Worm (Caenorhabditis elegans) whole organism, L2 larva: Measurements from ENCODE around the gene R09H10.1.

Source experiments
- C34F6.9 ChIP-seq: fragments of 150-350 bp; optimal IDR thresholded peaks from 2 replicates; lab custom pipeline; 2014; ENCODE audit warnings: missing biosample characterization, missing genetic modification characterization
- F13H6.1 ChIP-seq: sonication (generic microtip); optimal IDR thresholded peaks from 2 replicates; lab custom pipeline; 2016; ENCODE audit warnings: missing genetic modification characterization, missing compliant biosample characterization
- R02D3.7 ChIP-seq: fragments of 150-350 bp; optimal IDR thresholded peaks from 2 replicates; lab custom pipeline; 2014; ENCODE audit warnings: missing biosample characterization, missing genetic modification characterization
- Y55F3AM.14 ChIP-seq: fragments of 200-800 bp; sonication (Bioruptor generic); optimal IDR thresholded peaks from 2 replicates; lab custom pipeline; 2018; ENCODE audit warnings: mild to moderate bottlenecking, missing genetic modification characterization, missing compliant biosample characterization
- ZK546.5 ChIP-seq: sonication (generic microtip); optimal IDR thresholded peaks from 2 replicates; lab custom pipeline; 2017; ENCODE audit warnings: missing biosample characterization, missing genetic modification characterization
- alr-1 ChIP-seq: fragments of 150-350 bp; optimal IDR thresholded peaks from 2 replicates; lab custom pipeline; 2014; ENCODE audit warnings: missing biosample characterization, missing genetic modification characterization
- ama-1 ChIP-seq: fragments of 150-350 bp; optimal IDR thresholded peaks from 2 replicates; lab custom pipeline; 2018; ENCODE audit warnings: inconsistent platforms
- ceh-82 ChIP-seq: fragments of 150-350 bp; optimal IDR thresholded peaks from 2 replicates; lab custom pipeline; 2014; ENCODE audit warnings: missing biosample characterization, missing genetic modification characterization
- dmd-4 ChIP-seq: sonication (generic microtip); optimal IDR thresholded peaks from 2 replicates; lab custom pipeline; 2017; ENCODE audit warnings: missing biosample characterization, missing genetic modification characterization
- egl-27 ChIP-seq: sonication (generic microtip); optimal IDR thresholded peaks from 3 replicates; lab custom pipeline; 2017; ENCODE audit warnings: missing biosample characterization, missing genetic modification reagents, missing genetic modification characterization
- elt-1 ChIP-seq: fragments of 150-350 bp; optimal IDR thresholded peaks from 2 replicates; lab custom pipeline; 2014; ENCODE audit warnings: missing biosample characterization, missing genetic modification characterization
- elt-3 ChIP-seq: sonication (generic microtip); optimal IDR thresholded peaks from 2 replicates; lab custom pipeline; 2017; ENCODE audit warnings: missing biosample characterization, missing genetic modification characterization
- fos-1 ChIP-seq: fragments of 150-350 bp; optimal IDR thresholded peaks from 2 replicates; lab custom pipeline; 2014; ENCODE audit warnings: missing biosample characterization, missing genetic modification characterization
- gmeb-1 ChIP-seq: fragments of 150-350 bp; optimal IDR thresholded peaks from 2 replicates; lab custom pipeline; 2014; ENCODE audit warnings: missing biosample characterization, missing genetic modification characterization
- lin-13 ChIP-seq: fragments of 150-350 bp; optimal IDR thresholded peaks from 2 replicates; lab custom pipeline; 2014; ENCODE audit warnings: missing biosample characterization, missing genetic modification reagents, missing genetic modification characterization
- lin-39 ChIP-seq: fragments of 150-350 bp; optimal IDR thresholded peaks from 2 replicates; lab custom pipeline; 2014; ENCODE audit warnings: missing biosample characterization, missing genetic modification reagents, missing genetic modification characterization
- lsy-2 ChIP-seq, 2 experiments: fragments of 150-350 bp in 1 of 2; sonication (generic microtip) in 1 of 2; optimal IDR thresholded peaks; 2 replicates each; lab custom pipeline; 2014 to 2017; ENCODE audit warnings: missing biosample characterization in 2 of 2, missing genetic modification characterization in 2 of 2
- mab-5 ChIP-seq: fragments of 150-350 bp; optimal IDR thresholded peaks from 2 replicates; lab custom pipeline; 2014; ENCODE audit warnings: missing biosample characterization, missing genetic modification characterization
- mbf-1 ChIP-seq: sonication (generic microtip); optimal IDR thresholded peaks from 2 replicates; lab custom pipeline; 2017; ENCODE audit warnings: missing biosample characterization, missing genetic modification characterization
- mdl-1 ChIP-seq, 2 experiments: fragments of 150-350 bp in 1 of 2; sonication (generic microtip) in 1 of 2; optimal IDR thresholded peaks; 2 replicates each; lab custom pipeline; 2017; ENCODE audit warnings: missing biosample characterization in 2 of 2, missing genetic modification characterization in 2 of 2
- nhr-10 ChIP-seq: sonication (generic microtip); optimal IDR thresholded peaks from 2 replicates; lab custom pipeline; 2017; ENCODE audit warnings: missing biosample characterization, missing genetic modification characterization
- nhr-11 ChIP-seq: fragments of 150-350 bp; optimal IDR thresholded peaks from 2 replicates; lab custom pipeline; 2014; ENCODE audit warnings: missing biosample characterization, missing genetic modification characterization
- nhr-12 ChIP-seq: fragments of 150-350 bp; optimal IDR thresholded peaks from 2 replicates; lab custom pipeline; 2014; ENCODE audit warnings: missing biosample characterization, missing genetic modification characterization
- nhr-21 ChIP-seq: fragments of 150-350 bp; optimal IDR thresholded peaks from 2 replicates; lab custom pipeline; 2014; ENCODE audit warnings: missing biosample characterization, missing genetic modification characterization
- nhr-23 ChIP-seq: fragments of 150-350 bp; optimal IDR thresholded peaks from 2 replicates; lab custom pipeline; 2014; ENCODE audit warnings: missing biosample characterization, missing genetic modification reagents, missing genetic modification characterization
- nhr-237 ChIP-seq: fragments of 150-350 bp; optimal IDR thresholded peaks from 2 replicates; lab custom pipeline; 2014; ENCODE audit warnings: missing biosample characterization, missing genetic modification characterization
- nhr-25 ChIP-seq: fragments of 150-350 bp; sonication (generic microtip); optimal IDR thresholded peaks from 3 replicates; lab custom pipeline; 2014; ENCODE audit warnings: missing biosample characterization, missing genetic modification characterization
- nhr-77 ChIP-seq: fragments of 150-350 bp; optimal IDR thresholded peaks from 2 replicates; lab custom pipeline; 2014; ENCODE audit warnings: missing biosample characterization, missing genetic modification characterization
- peb-1 ChIP-seq: fragments of 150-350 bp; optimal IDR thresholded peaks from 2 replicates; lab custom pipeline; 2014; ENCODE audit warnings: missing biosample characterization, missing genetic modification characterization
- sem-4 ChIP-seq: fragments of 150-350 bp; optimal IDR thresholded peaks from 2 replicates; lab custom pipeline; 2014; ENCODE audit warnings: missing biosample characterization, missing genetic modification reagents, missing genetic modification characterization
- skn-1 ChIP-seq: sonication (generic microtip); optimal IDR thresholded peaks from 2 replicates; lab custom pipeline; 2017; ENCODE audit warnings: missing biosample characterization, missing genetic modification characterization
- sma-3 ChIP-seq: sonication (generic microtip); optimal IDR thresholded peaks from 2 replicates; lab custom pipeline; 2016; ENCODE audit warnings: missing genetic modification reagents, missing genetic modification characterization, missing compliant biosample characterization
- snpc-4 ChIP-seq: fragments of 150-350 bp; optimal IDR thresholded peaks from 2 replicates; lab custom pipeline; 2014; ENCODE audit warnings: missing biosample characterization, missing genetic modification characterization
- unc-39 ChIP-seq: fragments of 150-350 bp; optimal IDR thresholded peaks from 2 replicates; lab custom pipeline; 2014; ENCODE audit warnings: missing biosample characterization, missing genetic modification characterization
- unc-55 ChIP-seq: fragments of 150-350 bp; sonication (generic microtip); optimal IDR thresholded peaks from 3 replicates; lab custom pipeline; 2014; ENCODE audit warnings: missing biosample characterization, missing genetic modification reagents, missing genetic modification characterization
- unc-62 ChIP-seq: fragments of 150-350 bp; optimal IDR thresholded peaks from 2 replicates; lab custom pipeline; 2014; ENCODE audit warnings: missing biosample characterization, missing genetic modification reagents, missing genetic modification characterization
- zag-1 ChIP-seq: fragments of 150-350 bp; optimal IDR thresholded peaks from 2 replicates; lab custom pipeline; 2014; ENCODE audit warnings: missing biosample characterization, missing genetic modification characterization
- ztf-1 ChIP-seq: fragments of 200-800 bp; sonication (Bioruptor generic); conservative IDR thresholded peaks from 2 replicates; pipeline ENCODE4 v1.3.6; 2022; ENCODE audit warnings: missing genetic modification characterization, missing compliant biosample characterization
- ztf-11 ChIP-seq: sonication (generic microtip); optimal IDR thresholded peaks from 2 replicates; lab custom pipeline; 2017; ENCODE audit warnings: missing biosample characterization, missing genetic modification characterization
- ztf-4 ChIP-seq: fragments of 150-350 bp; optimal IDR thresholded peaks from 2 replicates; lab custom pipeline; 2014; ENCODE audit warnings: missing biosample characterization, missing genetic modification characterization

R09H10.1 gene

ce11 chrIV:10584237-10584636 is 15.8 kb upstream of the R09H10.1 start, which contains the start of gene oac-8:
Gene oac-8, plus strand, starts transcription at chrIV:10584537.
- TF ChIP-seq ZK546.5 (no peak), mbf-1 (tag; lab: Kevin White, UChicago) (no peak), sem-4 (tag; lab: Kevin White, UChicago) (no peak), unc-62 (GFP tag; lab: Kevin White, UChicago) (no peak), ztf-4 (tag; lab: Kevin White, UChicago) (no peak), nhr-23 (tag; lab: Kevin White, UChicago) (no peak), ztf-11 (no peak), egl-27 (no peak), unc-39 (tag; lab: Kevin White, UChicago) (no peak), zag-1 (no peak), elt-1 (no peak), C34F6.9 (tag; lab: Kevin White, UChicago) (no peak)

DNA sequence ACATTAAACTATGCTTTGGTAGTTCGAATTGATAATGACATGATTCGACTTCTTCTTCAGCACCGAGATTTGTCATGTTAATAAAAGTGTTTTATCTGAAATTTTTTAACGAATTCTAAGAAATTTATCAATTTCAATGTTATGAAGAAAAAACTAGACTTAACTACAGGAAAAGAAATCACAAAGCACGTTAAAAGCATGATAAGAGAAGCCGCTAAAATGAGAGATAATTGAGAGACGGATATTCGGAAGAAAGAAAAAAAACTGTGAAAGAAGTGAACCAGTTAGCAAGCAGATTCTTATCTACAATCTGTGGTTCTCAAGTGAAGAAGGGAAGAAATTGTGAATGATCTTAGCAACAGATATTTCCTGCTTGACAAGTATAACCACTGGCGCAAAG is 11.0 kb upstream of the R09H10.1 start, which contains the start of gene C43F9.4:
TSS of gene C43F9.4 (minus strand) at position 101 of the 400 bp plus-strand sequence.
- no peak for TF ChIP-seq ztf-4 (tag; lab: Kevin White, UChicago)
- TF ChIP-seq fos-1, result no peak
- no peak for TF ChIP-seq sma-3 (GFP tag; lab: Kevin White, UChicago)
- TF ChIP-seq nhr-10 (tag; lab: Kevin White, UChicago), result no peak
- no peak for TF ChIP-seq alr-1 (tag; lab: Kevin White, UChicago)
- TF ChIP-seq nhr-12 (tag; lab: Kevin White, UChicago), result no peak
- no peak for TF ChIP-seq nhr-11 (tag; lab: Kevin White, UChicago)
- no peak for TF ChIP-seq mbf-1 (tag; lab: Kevin White, UChicago)
- no peak for TF ChIP-seq elt-3
- TF ChIP-seq F13H6.1 (tag; lab: Kevin White, UChicago), result no peak
- TF ChIP-seq mdl-1 (tag; optimal IDR thresholded peaks at IDR 0.05; lab: Kevin White, UChicago), result no peak
- TF ChIP-seq nhr-21 (tag; lab: Kevin White, UChicago), result no peak
- no peak for TF ChIP-seq unc-55 (GFP tag; lab: Kevin White, UChicago)
- no peak for TF ChIP-seq nhr-237 (tag; lab: Kevin White, UChicago)
- no peak for TF ChIP-seq R02D3.7 (tag; lab: Kevin White, UChicago)
- no peak for TF ChIP-seq gmeb-1 (tag; lab: Kevin White, UChicago)

DNA sequence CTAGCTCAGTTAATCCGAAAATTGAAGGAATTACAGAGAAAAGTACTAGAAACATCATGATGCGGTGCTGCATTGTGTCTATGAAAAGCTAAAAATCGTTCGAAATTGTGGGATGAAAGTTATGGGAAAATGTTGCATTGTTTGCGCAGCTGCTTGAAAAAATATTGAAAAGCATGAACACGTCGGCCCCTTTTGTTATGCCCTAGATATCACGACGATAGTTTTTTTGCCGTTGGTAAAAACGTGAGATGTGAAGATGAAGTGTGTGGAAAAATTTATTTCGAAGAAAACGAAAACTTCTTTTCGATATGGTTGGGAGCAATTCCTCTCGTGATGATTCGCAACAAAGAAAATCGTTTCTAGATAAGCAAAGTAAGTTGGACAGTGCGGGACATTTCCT is 9.4 kb upstream of the R09H10.1 start, which contains the start of the genes C43F9.5 and nkb-2:
TSS of gene C43F9.5 (minus strand) at position 101 of the 400 bp plus-strand sequence.
TSS of gene nkb-2 (plus strand) at position 277 of the 400 bp plus-strand sequence.
- TF ChIP-seq nhr-11 (tag; lab: Kevin White, UChicago), result no peak
- no peak for TF ChIP-seq lsy-2 (tag; optimal IDR thresholded peaks at IDR 0.05; lab: Kevin White, UChicago)
- TF ChIP-seq ama-1 (lab: Kevin White, UChicago), result no peak
- no peak for TF ChIP-seq ztf-4 (tag; lab: Kevin White, UChicago)
- no peak for TF ChIP-seq mbf-1 (tag; lab: Kevin White, UChicago)
- TF ChIP-seq, all 48 proteins: peak for 0

- TF ChIP-seq ama-1 (lab: Kevin White, UChicago) (no peak), ztf-11 (no peak), peb-1 (tag; lab: Kevin White, UChicago) (no peak), mab-5 (tag; lab: Kevin White, UChicago) (no peak), unc-62 (GFP tag; lab: Kevin White, UChicago) (no peak), ceh-82 (tag; lab: Kevin White, UChicago) (no peak), nhr-10 (tag; lab: Kevin White, UChicago) (no peak), alr-1 (tag; lab: Kevin White, UChicago) (no peak), ztf-4 (tag; lab: Kevin White, UChicago) (no peak), nhr-237 (tag; lab: Kevin White, UChicago) (no peak), Y55F3AM.14 (GFP tag; lab: Kevin White, UChicago) (no peak), unc-39 (tag; lab: Kevin White, UChicago) (no peak), lin-39 (no peak), nhr-25 (tag; lab: Kevin White, UChicago) (no peak)
These were observed 6.5 kb upstream of the R09H10.1 start, which contains the start of gene C43F9.7 for ce11 chrIV:10593570-10593969. Gene C43F9.7, minus strand, starts transcription at chrIV:10593670.

DNA sequence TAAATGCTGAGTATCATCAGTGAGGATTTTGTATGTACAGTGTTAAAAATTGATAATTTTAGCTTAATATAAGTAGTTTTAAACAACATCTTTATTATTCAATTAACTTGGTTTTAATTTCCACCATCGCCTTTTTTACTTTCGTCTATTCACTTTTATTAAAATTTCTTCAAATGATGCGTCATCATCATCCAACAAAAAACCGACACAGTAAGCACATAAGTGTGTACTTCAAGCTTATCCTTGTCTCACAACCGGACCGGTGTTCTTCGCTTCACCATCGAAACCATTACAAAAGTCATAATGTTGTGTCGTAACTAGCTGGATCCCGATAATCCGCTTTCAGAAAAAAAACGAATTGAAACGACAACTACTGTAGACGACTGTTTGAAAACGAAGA is 3.6 kb upstream of the R09H10.1 start, which contains the start of gene C43F9.11:
TSS of gene C43F9.11 (plus strand) at position 301 of the 400 bp plus-strand sequence.
- TF ChIP-seq C34F6.9 (tag; lab: Kevin White, UChicago), result no peak
- TF ChIP-seq snpc-4, result no peak
- TF ChIP-seq mdl-1 (tag; optimal IDR thresholded peaks at IDR 0.05; lab: Kevin White, UChicago), result no peak
- TF ChIP-seq sem-4 (tag; lab: Kevin White, UChicago), result no peak
- TF ChIP-seq fos-1, result no peak
- no peak for TF ChIP-seq dmd-4 (tag; lab: Kevin White, UChicago)
- TF ChIP-seq ztf-1 (GFP tag; lab: Robert Waterston, UW), result no peak
- no peak for TF ChIP-seq ZK546.5
- TF ChIP-seq sma-3 (GFP tag; lab: Kevin White, UChicago), result no peak
- no peak for TF ChIP-seq skn-1 (tag; lab: Kevin White, UChicago)
- TF ChIP-seq lsy-2 (tag; optimal IDR thresholded peaks at IDR 0.05; lab: Kevin White, UChicago), result no peak
- TF ChIP-seq gmeb-1 (tag; lab: Kevin White, UChicago), result no peak
- no peak for TF ChIP-seq elt-3
- TF ChIP-seq zag-1, result no peak
- no peak for TF ChIP-seq ztf-11
- TF ChIP-seq nhr-77 (tag; lab: Kevin White, UChicago), result no peak
- TF ChIP-seq lin-13 (GFP tag; lab: Kevin White, UChicago), result no peak
